Worm (Caenorhabditis elegans) whole organism, early embryonic: ENCODE results near the gene arx-4.

Source experiments
- ama-1 ChIP-seq: fragments of 150-350 bp; optimal IDR thresholded peaks from 2 replicates; lab custom pipeline; 2014
- ceh-13 ChIP-seq: fragments of 200-800 bp; sonication (Bioruptor generic); optimal IDR thresholded peaks from 2 replicates; lab custom pipeline; 2018; ENCODE audit warnings: mild to moderate bottlenecking, missing genetic modification characterization, missing compliant biosample characterization
- ceh-36 ChIP-seq: sonication (generic microtip); optimal IDR thresholded peaks from 2 replicates; lab custom pipeline; 2016; ENCODE audit warnings: missing genetic modification characterization, inconsistent platforms, missing compliant biosample characterization
- ets-7 ChIP-seq: sonication (generic microtip); optimal IDR thresholded peaks from 2 replicates; lab custom pipeline; 2016; ENCODE audit warnings: missing genotype, missing genetic modification characterization, missing compliant biosample characterization
- flt-1 ChIP-seq: fragments of 200-800 bp; sonication (Bioruptor generic); IDR thresholded peaks from 2 replicates; pipeline ENCODE4 v1.3.6; 2022; ENCODE audit warnings: missing genetic modification characterization, missing compliant biosample characterization
- hmbx-1 ChIP-seq: sonication (generic microtip); optimal IDR thresholded peaks from 2 replicates; lab custom pipeline; 2016; ENCODE audit warnings: mild to moderate bottlenecking, missing genetic modification characterization, missing compliant biosample characterization
- hnd-1 ChIP-seq: sonication (generic microtip); optimal IDR thresholded peaks from 2 replicates; lab custom pipeline; 2016; ENCODE audit warnings: missing genetic modification characterization, missing compliant biosample characterization
- tbx-37 ChIP-seq: fragments of 200-800 bp; sonication (Bioruptor generic); conservative IDR thresholded peaks from 2 replicates; pipeline ENCODE4 v1.3.6; 2022; ENCODE audit warnings: missing genetic modification reagents, missing genetic modification characterization, missing compliant biosample characterization
- tra-4 ChIP-seq: sonication (generic microtip); optimal IDR thresholded peaks from 2 replicates; lab custom pipeline; 2017; ENCODE audit warnings: missing genetic modification characterization, missing compliant biosample characterization

DNA sequence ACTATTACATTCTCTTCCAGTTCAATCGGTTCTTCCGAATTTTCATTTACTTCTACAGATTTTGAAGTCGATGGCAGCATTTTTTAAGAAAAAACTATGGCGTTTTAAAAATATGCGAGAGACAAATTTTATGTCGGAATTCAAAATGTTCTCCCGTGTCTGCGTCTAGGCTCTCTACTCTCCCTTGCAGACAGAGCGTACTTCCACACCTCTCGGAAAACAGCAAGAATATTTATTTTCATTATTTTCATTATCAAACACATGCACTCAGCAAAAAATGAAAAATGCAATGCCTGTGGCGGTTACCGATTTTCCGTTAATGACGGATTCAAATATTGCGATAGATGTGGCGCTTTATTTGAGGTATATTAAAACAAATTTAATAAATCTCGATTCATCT is 33.4 kb downstream of the arx-4 start, which contains the start of the genes ztf-18 and F23H11.2:
- no peak for TF ChIP-seq ama-1 (lab: Kevin White, UChicago)
- TF ChIP-seq tbx-37 (GFP tag; lab: Robert Waterston, UW): no peak
- no peak for TF ChIP-seq flt-1 (GFP tag; lab: Robert Waterston, UW)
- TF ChIP-seq ceh-36 (tag; lab: Kevin White, UChicago): no peak
- TF ChIP-seq ceh-13 (GFP tag; lab: Kevin White, UChicago): no peak
- no peak for TF ChIP-seq hnd-1 (tag; lab: Kevin White, UChicago)
- TF ChIP-seq ets-7 (tag; lab: Kevin White, UChicago): no peak
- TF ChIP-seq hmbx-1 (tag; lab: Kevin White, UChicago): no peak
- TF ChIP-seq tra-4: no peak
